Worm (Caenorhabditis elegans): ENCODE data around the gene R02F2.10.

Gene R02F2.10

DNA sequence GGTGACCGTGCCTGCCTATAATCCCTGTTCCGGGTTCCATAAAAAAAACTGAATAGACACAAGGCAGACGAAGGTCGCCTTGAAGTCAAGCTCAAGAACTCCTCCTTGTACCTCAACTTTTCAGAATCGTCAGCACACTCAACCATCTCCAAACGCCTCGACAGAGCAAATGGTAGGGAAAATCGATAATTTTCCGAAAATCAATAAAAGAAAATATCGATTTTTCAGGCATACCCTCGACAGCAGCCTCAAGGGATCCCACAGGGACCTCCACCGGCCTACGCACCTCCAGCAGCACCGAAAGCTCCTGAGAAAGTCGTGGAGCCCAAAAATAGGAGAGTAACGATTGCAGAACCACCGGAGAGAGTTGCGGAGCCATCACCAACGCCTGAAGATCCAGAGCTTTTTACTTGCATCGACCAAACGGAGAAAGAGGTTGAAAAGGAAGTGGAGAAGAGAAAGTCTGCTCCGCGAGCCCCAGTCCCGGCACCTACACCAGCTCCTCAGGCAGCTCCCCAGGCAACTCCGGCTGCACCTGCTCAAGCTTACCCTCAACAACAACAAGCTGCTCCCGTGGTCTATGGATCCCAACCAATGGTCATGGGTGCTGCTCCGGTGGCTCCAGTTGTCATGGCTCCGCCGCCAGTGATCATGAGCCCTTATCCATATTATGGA lies 1.5 kb downstream of the R02F2.10 start:
- TF ChIP-seq zip-5 (tag; optimal IDR thresholded peaks at IDR 0.05), result no peak
- no peak for TF ChIP-seq ceh-45 (GFP tag; IDR thresholded peaks at IDR 0.05)
- no peak for TF ChIP-seq dmd-4 (tag; optimal IDR thresholded peaks at IDR 0.05; ENCODE audit: borderline replicate concordance)
- TF ChIP-seq madf-2 (tag; optimal IDR thresholded peaks at IDR 0.05), result no peak
- TF ChIP-seq hlh-13 (GFP tag; optimal IDR thresholded peaks at IDR 0.05), result no peak
- TF ChIP-seq Y22D7AL.16 (tag; optimal IDR thresholded peaks at IDR 0.05), result no peak
- TF ChIP-seq elt-2 (tag; optimal IDR thresholded peaks at IDR 0.05), result no peak
- TF ChIP-seq unc-86 (tag; optimal IDR thresholded peaks at IDR 0.05), result no peak
- TF ChIP-seq gmeb-2 (tag; optimal IDR thresholded peaks at IDR 0.05), result no peak
- TF ChIP-seq ceh-24 (tag; optimal IDR thresholded peaks at IDR 0.05), result no peak
- no peak for TF ChIP-seq ceh-18 (tag; optimal IDR thresholded peaks at IDR 0.05)
- no peak for TF ChIP-seq ceh-2 (tag; optimal IDR thresholded peaks at IDR 0.05)
- TF ChIP-seq fkh-6 (tag; optimal IDR thresholded peaks at IDR 0.05), result no peak
- no peak for TF ChIP-seq tbx-7 (tag; optimal IDR thresholded peaks at IDR 0.05)
- no peak for TF ChIP-seq pax-1 (tag; optimal IDR thresholded peaks at IDR 0.05)
- no peak for TF ChIP-seq syd-9 (tag; optimal IDR thresholded peaks at IDR 0.05)

DNA sequence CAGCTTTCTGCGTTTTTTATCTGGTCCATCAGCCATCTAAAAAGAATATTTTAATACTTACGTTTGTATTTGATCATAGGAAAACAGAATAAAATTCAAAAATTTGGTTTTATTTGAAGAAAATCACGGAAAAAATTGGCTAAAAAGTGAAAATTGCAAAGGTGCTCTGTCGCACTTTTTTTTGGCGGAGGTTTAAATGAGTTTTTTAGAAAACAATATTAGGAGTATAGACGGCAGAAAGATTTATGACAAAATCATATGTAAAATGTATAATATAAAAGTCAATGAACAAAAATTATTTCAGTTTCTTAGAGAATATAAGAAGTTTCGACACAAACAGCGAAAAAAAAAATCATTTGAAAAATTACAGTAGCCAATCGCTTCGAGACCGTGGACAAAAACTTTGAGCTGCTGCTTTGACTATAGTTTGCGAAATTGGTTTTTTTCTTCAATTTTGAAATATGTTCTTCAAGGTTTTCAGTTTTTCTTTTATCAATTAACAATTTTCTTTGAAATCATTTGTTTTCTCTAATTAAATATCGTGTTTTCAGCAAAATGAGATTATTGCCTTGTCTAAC lies 5.7 kb downstream of the R02F2.10 start, which contains the start of the genes R02F2.7 and R02F2.4:
Gene R02F2.7, minus strand, starts transcription at position 36 of the 578 bp plus-strand sequence.
Gene R02F2.4, plus strand, starts transcription at position 552 of the 578 bp plus-strand sequence.
- no peak for TF ChIP-seq nfya-1 (tag; optimal IDR thresholded peaks at IDR 0.05)
- TF ChIP-seq ceh-18 (tag; optimal IDR thresholded peaks at IDR 0.05), result no peak
- TF ChIP-seq Y22D7AL.16 (tag; optimal IDR thresholded peaks at IDR 0.05), result no peak
- no peak for TF ChIP-seq pros-1 (tag; optimal IDR thresholded peaks at IDR 0.05)
- no peak for TF ChIP-seq pqm-1 (tag; optimal IDR thresholded peaks at IDR 0.05)
- TF ChIP-seq pat-9 (tag; optimal IDR thresholded peaks at IDR 0.05), result no peak
- no peak for TF ChIP-seq ceh-22 (tag; optimal IDR thresholded peaks at IDR 0.05)
- no peak for TF ChIP-seq tbx-2 (tag; optimal IDR thresholded peaks at IDR 0.05)
- no peak for TF ChIP-seq hlh-13 (GFP tag; optimal IDR thresholded peaks at IDR 0.05)
- no peak for TF ChIP-seq pag-3 (tag; optimal IDR thresholded peaks at IDR 0.05; ENCODE audit: borderline replicate concordance)
- TF ChIP-seq K02D7.2 (tag; optimal IDR thresholded peaks at IDR 0.05), result no peak
- no peak for TF ChIP-seq madf-2 (tag; optimal IDR thresholded peaks at IDR 0.05)
- no peak for TF ChIP-seq ceh-24 (tag; optimal IDR thresholded peaks at IDR 0.05)

DNA sequence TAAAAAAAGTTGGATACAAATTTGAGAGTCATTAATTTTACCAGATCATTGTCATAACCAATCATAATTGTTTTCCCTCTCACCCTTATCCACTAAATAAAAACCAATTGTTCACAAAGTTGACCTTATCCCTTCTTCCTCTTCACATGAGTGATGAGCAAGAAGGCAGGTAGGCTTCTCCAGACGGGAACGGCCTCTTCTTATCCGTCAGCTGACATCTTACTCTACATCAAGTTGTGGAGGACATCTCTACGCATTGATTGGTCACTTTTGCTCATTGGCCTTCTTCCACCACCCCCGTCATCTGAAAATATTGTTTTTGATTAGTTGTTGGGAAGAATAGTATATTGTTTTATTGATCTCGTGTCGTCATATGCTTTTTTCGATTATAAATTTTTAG lies 8.2 kb downstream of the R02F2.10 start:
- TF ChIP-seq ceh-14 (tag; optimal IDR thresholded peaks at IDR 0.05) (no peak), tbx-2 (tag; optimal IDR thresholded peaks at IDR 0.05) (no peak), dmd-4 (tag; optimal IDR thresholded peaks at IDR 0.05; ENCODE audit: borderline replicate concordance) (no peak), hlh-6 (tag; optimal IDR thresholded peaks at IDR 0.05) (no peak), unc-55 (GFP tag; optimal IDR thresholded peaks at IDR 0.05) (peak; percentile 30)

DNA sequence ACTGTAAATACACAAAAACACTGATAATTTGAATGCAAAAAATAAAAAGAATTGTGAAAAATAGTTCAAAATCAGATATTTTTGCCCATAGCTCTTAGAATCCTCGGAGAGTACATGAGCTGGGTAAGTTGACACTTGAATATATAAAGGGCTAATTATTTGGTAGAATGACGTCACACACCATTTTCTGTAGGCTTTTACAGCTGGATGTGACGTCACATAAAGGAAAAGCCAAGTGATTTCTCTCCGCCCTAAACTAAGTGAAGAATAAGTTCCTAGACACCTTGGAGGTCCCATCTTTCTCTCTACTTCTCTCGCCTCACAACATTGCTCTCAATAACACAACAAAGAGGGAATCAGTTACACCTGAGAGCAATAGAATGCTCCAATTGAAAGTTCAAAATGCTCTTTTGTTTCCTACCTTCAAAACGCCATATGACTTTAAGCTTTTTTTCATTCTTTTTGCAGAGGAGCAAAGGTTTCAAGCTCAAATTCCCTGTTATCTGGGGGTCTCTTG lies 9.0 kb downstream of the R02F2.10 start, which contains the start of gene osg-1:
Gene osg-1, plus strand, starts transcription at position 467 of the 517 bp plus-strand sequence.
- TF ChIP-seq dve-1 (tag; optimal IDR thresholded peaks at IDR 0.05) (no peak), C08G9.2 (tag; optimal IDR thresholded peaks at IDR 0.05) (no peak), gmeb-2 (tag; optimal IDR thresholded peaks at IDR 0.05) (no peak), hlh-15 (tag; optimal IDR thresholded peaks at IDR 0.05) (no peak), lin-11 (tag; optimal IDR thresholded peaks at IDR 0.05) (no peak), pha-2 (tag; optimal IDR thresholded peaks at IDR 0.05) (no peak), sox-4 (tag; optimal IDR thresholded peaks at IDR 0.05) (no peak)

Data from whole organism, late embryonic.